Fruit fly (Drosophila melanogaster) whole organism, adult: Measurements from ENCODE around the gene CG3038.

ENCODE experiments used
- CG11617 ChIP-seq: fragments of 200-800 bp; sonication (Bioruptor generic); optimal IDR thresholded peaks from 2 replicates; lab custom pipeline; 2017; ENCODE audit warnings: mild to moderate bottlenecking, missing biosample characterization, missing genetic modification reagents, missing genetic modification characterization
- CG12768 ChIP-seq: fragments of 200-800 bp; sonication (Bioruptor generic); optimal IDR thresholded peaks from 2 replicates; lab custom pipeline; 2017; ENCODE audit warnings: missing biosample characterization, missing genetic modification characterization, mild to moderate bottlenecking, moderate library complexity, missing genetic modification reagents
- CG1620 ChIP-seq: fragments of 200-800 bp; sonication (Bioruptor generic); optimal IDR thresholded peaks from 2 replicates; lab custom pipeline; 2016; ENCODE audit warnings: missing biosample characterization, missing genetic modification characterization
- Clk ChIP-seq: fragments of 200-800 bp; sonication (Bioruptor generic); optimal IDR thresholded peaks from 2 replicates; lab custom pipeline; 2017; ENCODE audit warnings: missing biosample characterization, missing genetic modification characterization
- Crg-1 ChIP-seq: fragments of 200-800 bp; sonication (Bioruptor generic); optimal IDR thresholded peaks from 2 replicates; lab custom pipeline; 2016; ENCODE audit warnings: missing biosample characterization, missing genetic modification characterization
- cnc ChIP-seq, 2 experiments: fragments of >200 bp; optimal IDR thresholded peaks; 2 replicates each; lab custom pipeline; 2017
- ovo ChIP-seq: fragments of 200-800 bp; sonication (Bioruptor generic); optimal IDR thresholded peaks from 2 replicates; lab custom pipeline; 2016; ENCODE audit warnings: missing biosample characterization, missing genetic modification characterization
- pad ChIP-seq: fragments of 200-800 bp; sonication (Bioruptor generic); optimal IDR thresholded peaks from 3 replicates; lab custom pipeline; 2017; ENCODE audit warnings: missing biosample characterization, missing genetic modification characterization, mild to moderate bottlenecking, moderate library complexity, missing genetic modification reagents
- tj ChIP-seq: fragments of 200-800 bp; sonication (Bioruptor generic); optimal IDR thresholded peaks from 3 replicates; lab custom pipeline; 2017; ENCODE audit warnings: missing biosample characterization, mild to moderate bottlenecking, missing genetic modification characterization, moderate library complexity

DNA sequence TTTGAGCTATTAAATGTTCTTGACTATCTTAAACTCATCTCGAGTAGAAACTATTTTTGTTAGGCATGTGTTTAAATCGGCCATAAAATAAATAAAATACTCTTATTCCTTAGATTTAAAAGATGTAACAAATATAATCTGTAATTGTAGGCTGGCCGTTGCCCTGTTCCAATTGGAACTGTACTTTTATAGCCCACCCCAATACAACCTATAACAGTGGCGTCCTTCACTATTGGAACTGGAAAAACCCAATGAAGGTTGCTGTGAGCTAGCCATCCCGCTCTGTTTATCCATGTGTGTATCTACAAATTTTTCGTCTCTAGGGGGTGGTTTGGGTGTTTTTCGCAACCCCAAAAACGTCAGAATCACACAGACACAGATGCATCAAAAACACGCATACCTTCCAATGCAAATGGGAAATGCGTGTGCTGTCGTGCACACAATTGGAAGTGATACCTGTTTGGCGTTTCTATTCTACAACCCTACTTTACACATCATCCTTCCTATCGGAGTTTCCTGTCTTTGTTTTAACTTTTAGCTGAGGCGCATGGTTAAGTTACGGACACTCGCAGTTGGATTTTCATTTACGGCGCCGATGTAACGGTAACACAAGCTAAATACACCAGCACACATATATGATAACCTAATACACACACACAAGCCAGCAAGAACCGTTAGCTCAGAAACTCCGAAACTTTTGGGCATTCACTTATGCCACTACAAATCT, 32.9 kb upstream of the CG3038 start:
- TF ChIP-seq CG11617 (GFP tag; lab: Kevin White, UChicago), result no peak
- TF ChIP-seq CG12768 (GFP tag; lab: Kevin White, UChicago), result no peak
- no peak for TF ChIP-seq pad (GFP tag; lab: Kevin White, UChicago)
- no peak for TF ChIP-seq Crg-1
- TF ChIP-seq Clk (GFP tag; lab: Kevin White, UChicago), result no peak
- no peak for TF ChIP-seq cnc (optimal IDR thresholded peaks at IDR 0.05; lab: Kevin White, UChicago)
- TF ChIP-seq tj (GFP tag; lab: Kevin White, UChicago), result no peak
- peak; percentile 9 for TF ChIP-seq CG1620 (GFP tag; lab: Kevin White, UChicago)
- peak; percentile 92 for TF ChIP-seq ovo (GFP tag; lab: Kevin White, UChicago)
